Fruit fly (Drosophila melanogaster) whole organism, embryonic: ENCODE results near the gene Cog3.

Experiments
- Awh ChIP-seq: fragments of 200-800 bp; sonication (Bioruptor generic); IDR thresholded peaks from 2 replicates; pipeline ENCODE4, ENCODE4 v1.3.6; 2022; ENCODE audit warnings: missing biosample characterization, missing genetic modification characterization
- Blimp-1 ChIP-seq: fragments of 200-800 bp; sonication (Bioruptor generic); optimal IDR thresholded peaks from 3 replicates; lab custom pipeline; 2018; ENCODE audit warnings: missing biosample characterization, missing genetic modification characterization, mild to moderate bottlenecking, moderate library complexity, missing genetic modification reagents
- CG10147 ChIP-seq: fragments of 200-800 bp; sonication (Bioruptor generic); optimal IDR thresholded peaks from 2 replicates; lab custom pipeline; 2019; ENCODE audit warnings: missing biosample characterization, mild to moderate bottlenecking, missing genetic modification characterization, moderate library complexity
- CG1024 ChIP-seq: fragments of 200-800 bp; sonication (Bioruptor generic); IDR thresholded peaks from 2 replicates; pipeline ENCODE4 v1.3.6; 2022; ENCODE audit warnings: missing biosample characterization, missing genetic modification characterization
- CG12769 ChIP-seq: fragments of 200-800 bp; sonication (Bioruptor generic); optimal IDR thresholded peaks from 2 replicates; lab custom pipeline; 2019; ENCODE audit warnings: missing biosample characterization, mild to moderate bottlenecking, missing genetic modification characterization, moderate library complexity
- CG12942 ChIP-seq: fragments of 200-800 bp; sonication (Bioruptor generic); optimal IDR thresholded peaks from 3 replicates; lab custom pipeline; 2016; ENCODE audit warnings: missing biosample characterization, missing genetic modification characterization
- CG13287 ChIP-seq: fragments of 200-800 bp; sonication (Bioruptor generic); IDR thresholded peaks from 2 replicates; pipeline ENCODE4 v1.3.6; 2022; ENCODE audit warnings: missing biosample characterization, missing genetic modification characterization; ENCODE audit not compliant: partially characterized antibody
- CG15011 ChIP-seq: fragments of 200-800 bp; sonication (Bioruptor generic); optimal IDR thresholded peaks from 3 replicates; lab custom pipeline; 2018; ENCODE audit warnings: missing biosample characterization, mild to moderate bottlenecking, missing genetic modification characterization
- CG15269 ChIP-seq: fragments of 200-800 bp; sonication (Bioruptor generic); optimal IDR thresholded peaks from 2 replicates; lab custom pipeline; 2018; ENCODE audit warnings: missing biosample characterization, mild to moderate bottlenecking, missing genetic modification characterization, moderate library complexity
- CG17328 ChIP-seq: fragments of 200-800 bp; sonication (Bioruptor generic); IDR thresholded peaks from 2 replicates; pipeline ENCODE4 v1.3.6; 2022; ENCODE audit warnings: missing biosample characterization, missing genetic modification characterization
- CG17568 ChIP-seq: fragments of 200-800 bp; sonication (Bioruptor generic); optimal IDR thresholded peaks from 2 replicates; lab custom pipeline; 2018; ENCODE audit warnings: missing biosample characterization, mild to moderate bottlenecking, missing genetic modification characterization, moderate library complexity
- CG17612 ChIP-seq: fragments of 200-800 bp; sonication (Bioruptor generic); IDR thresholded peaks from 2 replicates; pipeline ENCODE4 v1.3.6; 2022; ENCODE audit warnings: missing biosample characterization, missing genetic modification characterization
- CG30431 ChIP-seq: fragments of 200-800 bp; sonication (Bioruptor generic); optimal IDR thresholded peaks from 2 replicates; lab custom pipeline; 2017; ENCODE audit warnings: missing biosample characterization, missing genetic modification characterization
- CG32772 ChIP-seq: fragments of 200-800 bp; sonication (Bioruptor generic); IDR thresholded peaks from 2 replicates; pipeline ENCODE4 v1.3.6; 2022; ENCODE audit warnings: missing biosample characterization, missing genetic modification characterization
- CG33557 ChIP-seq: fragments of 200-800 bp; sonication (Bioruptor generic); optimal IDR thresholded peaks from 2 replicates; lab custom pipeline; 2019; ENCODE audit warnings: missing biosample characterization, mild to moderate bottlenecking, missing genetic modification characterization, moderate library complexity
- CG7271 ChIP-seq: fragments of 200-800 bp; sonication (Bioruptor generic); optimal IDR thresholded peaks from 2 replicates; lab custom pipeline; 2018; ENCODE audit warnings: missing biosample characterization, mild to moderate bottlenecking, missing genetic modification characterization, moderate library complexity
- Camta ChIP-seq: fragments of 200-800 bp; sonication (Bioruptor generic); optimal IDR thresholded peaks from 2 replicates; lab custom pipeline; 2016; ENCODE audit warnings: missing biosample characterization, missing genetic modification characterization
- D ChIP-seq, 2 experiments: fragments of 200-800 bp in 1 of 2; fragments of >200 bp in 1 of 2; sonication (Bioruptor generic) in 1 of 2; optimal IDR thresholded peaks; 2 replicates in 1 of 2; 3 replicates in 1 of 2; lab custom pipeline; 2017; ENCODE audit warnings: mild to moderate bottlenecking in 1 of 2, missing biosample characterization in 1 of 2, missing genetic modification characterization in 1 of 2, missing genetic modification reagents in 1 of 2
- Dbx ChIP-seq: fragments of 200-800 bp; sonication (Bioruptor generic); IDR thresholded peaks from 3 replicates; pipeline ENCODE4 v1.3.6; 2022; ENCODE audit warnings: missing biosample characterization, missing genetic modification characterization
- Deaf1 ChIP-seq: fragments of 200-800 bp; optimal IDR thresholded peaks from 3 replicates; lab custom pipeline; 2019; ENCODE audit warnings: missing biosample characterization, mild to moderate bottlenecking, missing genetic modification characterization, moderate library complexity
- Doc3 ChIP-seq: fragments of 200-800 bp; sonication (Bioruptor generic); IDR thresholded peaks from 3 replicates; pipeline ENCODE4 v1.3.6; 2022; ENCODE audit warnings: missing biosample characterization, missing genetic modification characterization; ENCODE audit not compliant: partially characterized antibody
- Fer3 ChIP-seq: fragments of 200-800 bp; sonication (Bioruptor generic); optimal IDR thresholded peaks from 2 replicates; lab custom pipeline; 2018; ENCODE audit warnings: missing biosample characterization, mild to moderate bottlenecking, missing genetic modification characterization, moderate library complexity
- Jarid2 ChIP-seq: fragments of 200-800 bp; sonication (Bioruptor generic); optimal IDR thresholded peaks from 3 replicates; lab custom pipeline; 2017; ENCODE audit warnings: mild to moderate bottlenecking, missing biosample characterization, missing genetic modification reagents, missing genetic modification characterization
- MBD-R2 ChIP-seq: fragments of 200-800 bp; sonication (Bioruptor generic); IDR thresholded peaks from 2 replicates; pipeline ENCODE4 v1.3.6; 2022; ENCODE audit warnings: missing biosample characterization, missing genetic modification characterization
- Med ChIP-seq: fragments of 200-800 bp; sonication (Bioruptor generic); peaks from one replicate; lab custom pipeline; 2016; ENCODE audit warnings: missing biosample characterization, missing genetic modification characterization, mild to moderate bottlenecking, inconsistent platforms, moderate library complexity
- Stat92E ChIP-seq, 3 experiments: fragments of >200 bp in 2 of 3; fragments of 200-800 bp in 1 of 3; sonication (Bioruptor generic) in 1 of 3; optimal IDR thresholded peaks; 2 replicates each; lab custom pipeline; 2017 to 2019; ENCODE audit warnings: missing biosample characterization in 3 of 3, missing genetic modification characterization in 3 of 3, mild to moderate bottlenecking in 1 of 3, moderate library complexity in 1 of 3
- Tbp ChIP-seq: fragments of >200 bp; optimal IDR thresholded peaks from 2 replicates; lab custom pipeline; 2018; ENCODE audit warnings: missing biosample characterization, missing genetic modification characterization
- abd-A ChIP-seq: fragments of 200-800 bp; sonication (Bioruptor generic); optimal IDR thresholded peaks from 3 replicates; lab custom pipeline; 2019; ENCODE audit warnings: missing biosample characterization, mild to moderate bottlenecking, missing genetic modification characterization, moderate library complexity
- cg ChIP-seq: fragments of 200-800 bp; sonication (Bioruptor generic); optimal IDR thresholded peaks from 3 replicates; lab custom pipeline; 2019; ENCODE audit warnings: missing biosample characterization, mild to moderate bottlenecking, missing genetic modification characterization, moderate library complexity
- ci ChIP-seq: fragments of 200-800 bp; sonication (Bioruptor generic); IDR thresholded peaks from 3 replicates; pipeline ENCODE4 v1.3.6; 2022; ENCODE audit warnings: missing biosample characterization, missing genetic modification characterization
- crol ChIP-seq: fragments of 200-800 bp; sonication (Bioruptor generic); IDR thresholded peaks from 2 replicates; pipeline ENCODE4 v1.3.6; 2022; ENCODE audit warnings: missing biosample characterization, missing genetic modification characterization
- crp ChIP-seq, 2 experiments: fragments of 200-800 bp; sonication (Bioruptor generic); optimal IDR thresholded peaks; 2 replicates in 1 of 2; 3 replicates in 1 of 2; lab custom pipeline; 2017; ENCODE audit warnings: missing biosample characterization in 2 of 2, missing genetic modification characterization in 2 of 2, mild to moderate bottlenecking in 1 of 2, moderate library complexity in 1 of 2
- en ChIP-seq: fragments of 200-800 bp; sonication (Bioruptor generic); optimal IDR thresholded peaks from 2 replicates; lab custom pipeline; 2016; ENCODE audit warnings: missing biosample characterization, missing genetic modification characterization
- fd102C ChIP-seq: fragments of 200-800 bp; sonication (Bioruptor generic); optimal IDR thresholded peaks from 2 replicates; lab custom pipeline; 2018; ENCODE audit warnings: missing biosample characterization, mild to moderate bottlenecking, missing genetic modification characterization, moderate library complexity
- fd3F ChIP-seq: fragments of 200-800 bp; sonication (Bioruptor generic); optimal IDR thresholded peaks from 2 replicates; lab custom pipeline; 2018; ENCODE audit warnings: missing biosample characterization, mild to moderate bottlenecking, missing genetic modification characterization, moderate library complexity
- fd64A ChIP-seq: fragments of 200-800 bp; sonication (Bioruptor generic); optimal IDR thresholded peaks from 3 replicates; lab custom pipeline; 2018; ENCODE audit warnings: missing biosample characterization, mild to moderate bottlenecking, missing genetic modification characterization
- ftz-f1 ChIP-seq: fragments of 200-800 bp; sonication (Bioruptor generic); optimal IDR thresholded peaks from 2 replicates; lab custom pipeline; 2016; ENCODE audit warnings: missing biosample characterization, missing genetic modification characterization
- gro ChIP-seq: fragments of 200-800 bp; sonication (Bioruptor generic); optimal IDR thresholded peaks from 2 replicates; lab custom pipeline; 2016; ENCODE audit warnings: missing biosample characterization, missing genetic modification characterization
- insv ChIP-seq, 2 experiments: fragments of 200-800 bp; sonication (Bioruptor generic); optimal IDR thresholded peaks; 3 replicates each; lab custom pipeline; 2016 to 2018; ENCODE audit warnings: missing biosample characterization in 2 of 2, missing genetic modification characterization in 2 of 2
- prd ChIP-seq, 3 experiments: fragments of >200 bp in 2 of 3; fragments of 200-800 bp in 1 of 3; sonication (Bioruptor generic) in 1 of 3; optimal IDR thresholded peaks in 2 of 3; IDR thresholded peaks in 1 of 3; 2 replicates in 2 of 3; 3 replicates in 1 of 3; pipeline versions ENCODE4 v1.3.6 to Lab custom; 2017 to 2022; ENCODE audit warnings: missing biosample characterization in 1 of 3, missing genetic modification characterization in 1 of 3
- pros ChIP-seq: fragments of 200-800 bp; sonication (Bioruptor generic); optimal IDR thresholded peaks from 3 replicates; lab custom pipeline; 2019; ENCODE audit warnings: missing biosample characterization, mild to moderate bottlenecking, missing genetic modification characterization, moderate library complexity
- sc ChIP-seq, 3 experiments: fragments of >200 bp in 2 of 3; fragments of 200-800 bp in 1 of 3; sonication (Bioruptor generic) in 1 of 3; optimal IDR thresholded peaks; 2 replicates in 2 of 3; 3 replicates in 1 of 3; lab custom pipeline; 2017; ENCODE audit warnings: mild to moderate bottlenecking in 1 of 3, missing biosample characterization in 1 of 3, missing genetic modification characterization in 1 of 3, missing genetic modification reagents in 1 of 3
- sd ChIP-seq: fragments of 200-800 bp; sonication (Bioruptor generic); optimal IDR thresholded peaks from 3 replicates; lab custom pipeline; 2018; ENCODE audit warnings: missing biosample characterization, mild to moderate bottlenecking, missing genetic modification characterization, moderate library complexity
- trh ChIP-seq: fragments of 200-800 bp; sonication (Bioruptor generic); optimal IDR thresholded peaks from 2 replicates; lab custom pipeline; 2016; ENCODE audit warnings: missing biosample characterization, missing genetic modification characterization
- vvl ChIP-seq: fragments of 200-800 bp; sonication (Bioruptor generic); IDR thresholded peaks from 2 replicates; pipeline ENCODE4 v1.3.6; 2022; ENCODE audit warnings: missing biosample characterization, missing genetic modification characterization
- z ChIP-seq: fragments of 200-800 bp; sonication (Bioruptor generic); IDR thresholded peaks from 3 replicates; pipeline ENCODE4 v1.3.6; 2022; ENCODE audit warnings: missing biosample characterization, missing genetic modification characterization
- zen2 ChIP-seq: fragments of 200-800 bp; sonication (Bioruptor generic); IDR thresholded peaks from 3 replicates; pipeline ENCODE4 v1.3.6; 2022; ENCODE audit warnings: missing biosample characterization, missing genetic modification characterization; ENCODE audit not compliant: partially characterized antibody

The Cog3 gene

DNA sequence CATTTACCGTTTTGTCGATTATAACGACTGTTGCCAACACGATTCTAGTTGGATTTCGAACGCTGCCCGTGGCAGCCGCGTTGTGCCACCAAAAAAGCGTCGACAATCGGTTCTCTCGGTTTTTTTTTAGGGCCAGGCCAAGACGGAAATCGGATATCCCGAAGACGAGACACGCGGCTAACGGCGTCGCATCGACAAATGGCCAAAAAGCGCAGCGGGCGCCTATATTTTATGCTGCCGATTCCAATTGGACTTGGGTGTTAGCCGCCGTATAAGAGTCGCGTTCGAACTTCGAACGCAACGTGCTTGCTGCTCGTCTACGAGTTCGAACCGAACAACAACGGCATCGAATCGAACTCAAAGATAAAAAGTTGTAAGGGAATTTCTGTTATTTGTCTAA, 34.1 kb downstream of the Cog3 start (continued):
- peak; percentile 26 for TF ChIP-seq CG17568 (GFP tag; lab: Kevin White, UChicago)
- peak; percentile 63 for TF ChIP-seq Med (GFP tag; lab: Kevin White, UChicago)
- peak; percentile 56; the same call in 2 of the 3 replicates for TF ChIP-seq ci
- peak; percentile 28; the same call in 1 of the 2 replicates for TF ChIP-seq CG13287 (GFP tag; lab: Robert Waterston, UW)
- TF ChIP-seq Dbx (GFP tag; lab: Robert Waterston, UW) = 0 out of 3 replicates have a peak, but pooled peaks have one; percentile 29
- no peak for TF ChIP-seq Camta (GFP tag; lab: Kevin White, UChicago)
- 0 out of 3 replicates have a peak, but pooled peaks have one; percentile 25 for TF ChIP-seq zen2 (GFP tag; lab: Robert Waterston, UW)
- TF ChIP-seq CG15011 (GFP tag; lab: Kevin White, UChicago) = no peak
- TF ChIP-seq CG33557 (GFP tag; lab: Kevin White, UChicago) = no peak
- TF ChIP-seq Stat92E (GFP tag; optimal IDR thresholded peaks at IDR 0.05; lab: Kevin White, UChicago) = no peak
- TF ChIP-seq trh (GFP tag; lab: Kevin White, UChicago) = no peak
- TF ChIP-seq CG1024 (GFP tag; lab: Robert Waterston, UW) = no peak
- no peak for TF ChIP-seq sc (optimal IDR thresholded peaks at IDR 0.05; lab: Kevin White, UChicago)
- TF ChIP-seq sc (GFP tag; optimal IDR thresholded peaks at IDR 0.05; lab: Kevin White, UChicago) = no peak
- peak in 1 of 2 experiments; percentile 87 for TF ChIP-seq insv (GFP tag; optimal IDR thresholded peaks at IDR 0.05; lab: Kevin White, UChicago)
- TF ChIP-seq ftz-f1 (GFP tag; lab: Kevin White, UChicago) = no peak
- peak; percentile 42 for TF ChIP-seq Deaf1 (tag; lab: Kevin White, UChicago)

- TF ChIP-seq vvl (GFP tag; lab: Robert Waterston, UW) (peak; percentile 44), CG12769 (peak; percentile 81), CG17328 (GFP tag; lab: Robert Waterston, UW) (no peak), MBD-R2 (GFP tag; lab: Robert Waterston, UW) (no peak), fd64A (GFP tag; lab: Kevin White, UChicago) (no peak), Awh (GFP tag; lab: Robert Waterston, UW) (peak; percentile 29; the same call in 1 of the 2 replicates), CG30431 (no peak), CG10147 (GFP tag; lab: Kevin White, UChicago) (no peak), Fer3 (tag; lab: Kevin White, UChicago) (no peak), Doc3 (GFP tag; lab: Robert Waterston, UW) (no peak), fd102C (no peak), CG17612 (GFP tag; lab: Robert Waterston, UW) (no peak), CG15011 (GFP tag; lab: Kevin White, UChicago) (no peak), CG32772 (GFP tag; lab: Robert Waterston, UW) (no peak), Blimp-1 (GFP tag; lab: Kevin White, UChicago) (peak; percentile 45), crp (GFP tag; optimal IDR thresholded peaks at IDR 0.05; lab: Kevin White, UChicago) (no peak), z (GFP tag; lab: Robert Waterston, UW) (peak; percentile 76), Tbp (no peak), pros (GFP tag; lab: Kevin White, UChicago) (peak; percentile 76), fd3F (GFP tag; lab: Kevin White, UChicago) (no peak), prd (optimal IDR thresholded peaks at IDR 0.05; lab: Kevin White, UChicago) (no peak), prd (GFP tag; IDR thresholded peaks at IDR 0.05; lab: Robert Waterston, UW) (no peak), D (optimal IDR thresholded peaks at IDR 0.05; lab: Kevin White, UChicago) (no peak), D (GFP tag; optimal IDR thresholded peaks at IDR 0.05; lab: Kevin White, UChicago) (no peak), crol (0 out of 2 replicates have a peak, but pooled peaks have one; percentile 8), sd (tag; lab: Kevin White, UChicago) (peak; percentile 33), CG15269 (tag; lab: Kevin White, UChicago) (no peak), gro (no peak), cg (no peak), abd-A (peak; percentile 80), CG7271 (tag; lab: Kevin White, UChicago) (no peak), en (no peak), CG12942 (no peak), Jarid2 (GFP tag; lab: Kevin White, UChicago) (no peak)
These were observed 39.3 kb downstream of the Cog3 start for dm6 chr2L:3417613-3418012.
